Fruit fly (Drosophila melanogaster) whole organism, embryonic: ENCODE results near the gene chb.

Source experiments
- ATbp ChIP-seq: fragments of 200-800 bp; sonication (Bioruptor generic); optimal IDR thresholded peaks from 2 replicates; lab custom pipeline; 2017; ENCODE audit warnings: missing biosample characterization, mild to moderate bottlenecking, missing genetic modification characterization, missing genetic modification reagents
- B-H1 ChIP-seq: fragments of 200-800 bp; sonication (Bioruptor generic); IDR thresholded peaks from 3 replicates; pipeline ENCODE4 v1.3.6; 2022; ENCODE audit warnings: missing biosample characterization, missing genetic modification characterization
- BEAF-32 ChIP-seq: fragments of 200-800 bp; sonication (Bioruptor generic); optimal IDR thresholded peaks from 3 replicates; lab custom pipeline; 2017; ENCODE audit warnings: missing biosample characterization, missing genetic modification characterization, mild to moderate bottlenecking, moderate library complexity, missing genetic modification reagents
- CG11247 ChIP-seq: fragments of 200-800 bp; sonication (Bioruptor generic); IDR thresholded peaks from 2 replicates; pipeline ENCODE4 v1.3.6; 2022; ENCODE audit warnings: missing biosample characterization, missing genetic modification characterization
- CG12659 ChIP-seq: fragments of 200-800 bp; sonication (Bioruptor generic); optimal IDR thresholded peaks from 3 replicates; lab custom pipeline; 2017; ENCODE audit warnings: mild to moderate bottlenecking, missing biosample characterization, missing genetic modification reagents, missing genetic modification characterization
- CG13287 ChIP-seq: fragments of 200-800 bp; sonication (Bioruptor generic); IDR thresholded peaks from 2 replicates; pipeline ENCODE4 v1.3.6; 2022; ENCODE audit warnings: missing biosample characterization, missing genetic modification characterization; ENCODE audit not compliant: partially characterized antibody
- CG16813 ChIP-seq: fragments of 200-800 bp; sonication (Bioruptor generic); IDR thresholded peaks from 3 replicates; pipeline ENCODE4 v1.3.6; 2022; ENCODE audit warnings: missing biosample characterization, missing genetic modification characterization; ENCODE audit not compliant: partially characterized antibody
- CG16863 ChIP-seq: fragments of 200-800 bp; sonication (Bioruptor generic); optimal IDR thresholded peaks from 3 replicates; lab custom pipeline; 2016; ENCODE audit warnings: missing biosample characterization, missing genetic modification characterization
- CG17186 ChIP-seq: fragments of 200-800 bp; sonication (Bioruptor generic); optimal IDR thresholded peaks from 3 replicates; lab custom pipeline; 2017; ENCODE audit warnings: missing biosample characterization, missing genetic modification reagents, missing genetic modification characterization
- CG31441 ChIP-seq: fragments of 200-800 bp; sonication (Bioruptor generic); IDR thresholded peaks from 2 replicates; pipeline ENCODE4 v1.3.6; 2022; ENCODE audit warnings: missing biosample characterization, missing genetic modification characterization
- CG32532 ChIP-seq: fragments of 200-800 bp; sonication (Bioruptor generic); IDR thresholded peaks from 2 replicates; pipeline ENCODE4 v1.3.6; 2022; ENCODE audit warnings: missing biosample characterization, missing genetic modification characterization
- CG34224 ChIP-seq: fragments of 200-800 bp; sonication (Bioruptor generic); IDR thresholded peaks from 3 replicates; pipeline ENCODE4 v1.3.6; 2022; ENCODE audit warnings: missing biosample characterization, missing genetic modification characterization; ENCODE audit not compliant: partially characterized antibody
- CG34376 ChIP-seq: fragments of 200-800 bp; sonication (Bioruptor generic); optimal IDR thresholded peaks from 2 replicates; lab custom pipeline; 2018; ENCODE audit warnings: missing biosample characterization, mild to moderate bottlenecking, missing genetic modification characterization
- CG42726 ChIP-seq: fragments of 200-800 bp; sonication (Bioruptor generic); IDR thresholded peaks from 2 replicates; pipeline ENCODE4 v1.3.6; 2022; ENCODE audit warnings: missing biosample characterization, missing genetic modification characterization; ENCODE audit not compliant: partially characterized antibody
- CG4854 ChIP-seq: fragments of 200-800 bp; sonication (Bioruptor generic); optimal IDR thresholded peaks from 2 replicates; lab custom pipeline; 2016; ENCODE audit warnings: missing biosample characterization, missing genetic modification characterization, inconsistent platforms
- CG7372 ChIP-seq: fragments of 200-800 bp; sonication (Bioruptor generic); IDR thresholded peaks from 2 replicates; pipeline ENCODE4 v1.3.6; 2022; ENCODE audit warnings: missing biosample characterization, missing genetic modification characterization
- CG7928 ChIP-seq: fragments of 200-800 bp; sonication (Bioruptor generic); optimal IDR thresholded peaks from 2 replicates; lab custom pipeline; 2017; ENCODE audit warnings: missing biosample characterization, mild to moderate bottlenecking, missing genetic modification characterization
- CG8388 ChIP-seq: fragments of 200-800 bp; sonication (Bioruptor generic); optimal IDR thresholded peaks from 2 replicates; lab custom pipeline; 2019; ENCODE audit warnings: missing biosample characterization, mild to moderate bottlenecking, missing genetic modification characterization, moderate library complexity
- CTCF ChIP-seq: fragments of 200-800 bp; sonication (Bioruptor generic); optimal IDR thresholded peaks from 2 replicates; lab custom pipeline; 2017; ENCODE audit warnings: missing biosample characterization, mild to moderate bottlenecking, missing genetic modification characterization, moderate library complexity
- Chrac-16 ChIP-seq: fragments of 200-800 bp; sonication (Bioruptor generic); optimal IDR thresholded peaks from 3 replicates; lab custom pipeline; 2016; ENCODE audit warnings: missing biosample characterization, missing genetic modification characterization
- Dll ChIP-seq: fragments of 200-800 bp; sonication (Bioruptor generic); IDR thresholded peaks from 4 replicates; pipeline ENCODE4 v1.3.6; 2022; ENCODE audit warnings: missing biosample characterization, missing genetic modification characterization; ENCODE audit not compliant: partially characterized antibody
- Ets65A ChIP-seq: fragments of 200-800 bp; sonication (Bioruptor generic); peaks from one replicate; lab custom pipeline; 2016; ENCODE audit warnings: missing biosample characterization, missing genetic modification characterization
- Fer1 ChIP-seq: fragments of 200-800 bp; sonication (Bioruptor generic); optimal IDR thresholded peaks from 2 replicates; lab custom pipeline; 2017; ENCODE audit warnings: missing biosample characterization, mild to moderate bottlenecking, missing genetic modification characterization
- Fer2 ChIP-seq: fragments of 200-800 bp; sonication (Bioruptor generic); optimal IDR thresholded peaks from 2 replicates; lab custom pipeline; 2018; ENCODE audit warnings: missing biosample characterization, mild to moderate bottlenecking, missing genetic modification characterization, moderate library complexity
- Gsc ChIP-seq: fragments of 200-800 bp; sonication (Bioruptor generic); IDR thresholded peaks from 2 replicates; pipeline ENCODE4 v1.3.6; 2022; ENCODE audit warnings: missing biosample characterization, missing genetic modification characterization
- MTF-1 ChIP-seq: fragments of 200-800 bp; sonication (Bioruptor generic); optimal IDR thresholded peaks from 2 replicates; lab custom pipeline; 2018; ENCODE audit warnings: missing biosample characterization, mild to moderate bottlenecking, missing genetic modification characterization, borderline replicate concordance
- Neu2 ChIP-seq: fragments of 200-800 bp; sonication (Bioruptor generic); optimal IDR thresholded peaks from 3 replicates; lab custom pipeline; 2016; ENCODE audit warnings: missing biosample characterization, missing genetic modification characterization, borderline replicate concordance
- NfI ChIP-seq: fragments of 200-800 bp; sonication (Bioruptor generic); optimal IDR thresholded peaks from 3 replicates; lab custom pipeline; 2018; ENCODE audit warnings: missing biosample characterization, mild to moderate bottlenecking, missing genetic modification characterization, moderate library complexity
- Pdp1 ChIP-seq, 2 experiments: fragments of 200-800 bp; sonication (Bioruptor generic); optimal IDR thresholded peaks; 3 replicates each; lab custom pipeline; 2016; ENCODE audit warnings: missing biosample characterization in 2 of 2, missing genetic modification characterization in 2 of 2, mild to moderate bottlenecking in 1 of 2, moderate library complexity in 1 of 2
- Ravus ChIP-seq: fragments of 200-800 bp; sonication (Bioruptor generic); IDR thresholded peaks from 2 replicates; pipeline ENCODE4 v1.3.6; 2022; ENCODE audit warnings: missing biosample characterization, missing genetic modification characterization
- Trl ChIP-seq, 3 experiments: fragments of >200 bp in 2 of 3; fragments of 200-800 bp in 1 of 3; sonication (Bioruptor generic) in 1 of 3; optimal IDR thresholded peaks; 2 replicates in 1 of 3; 3 replicates in 2 of 3; lab custom pipeline; 2016 to 2017; ENCODE audit warnings: missing biosample characterization in 1 of 3, missing genetic modification characterization in 1 of 3
- ara ChIP-seq: fragments of 200-800 bp; sonication (Bioruptor generic); IDR thresholded peaks from 2 replicates; pipeline ENCODE4 v1.3.6; 2022; ENCODE audit warnings: missing biosample characterization, missing genetic modification characterization
- bigmax ChIP-seq: fragments of 200-800 bp; sonication (Bioruptor generic); optimal IDR thresholded peaks from 2 replicates; lab custom pipeline; 2018; ENCODE audit warnings: missing biosample characterization, mild to moderate bottlenecking, missing genetic modification characterization
- chinmo ChIP-seq: fragments of 200-800 bp; sonication (Bioruptor generic); IDR thresholded peaks from 4 replicates; pipeline ENCODE4 v1.3.6; 2022; ENCODE audit warnings: missing biosample characterization, missing genetic modification characterization; ENCODE audit not compliant: partially characterized antibody
- chm ChIP-seq: fragments of 200-800 bp; sonication (Bioruptor generic); IDR thresholded peaks from 2 replicates; pipeline ENCODE4 v1.3.6; 2022; ENCODE audit warnings: missing biosample characterization, missing genetic modification characterization
- ci ChIP-seq: fragments of 200-800 bp; sonication (Bioruptor generic); IDR thresholded peaks from 3 replicates; pipeline ENCODE4 v1.3.6; 2022; ENCODE audit warnings: missing biosample characterization, missing genetic modification characterization
- exex ChIP-seq: fragments of 200-800 bp; sonication (Bioruptor generic); optimal IDR thresholded peaks from 4 replicates; lab custom pipeline; 2018; ENCODE audit warnings: missing biosample characterization, mild to moderate bottlenecking, missing genetic modification characterization, moderate library complexity
- ftz-f1 ChIP-seq: fragments of 200-800 bp; sonication (Bioruptor generic); optimal IDR thresholded peaks from 2 replicates; lab custom pipeline; 2016; ENCODE audit warnings: missing biosample characterization, missing genetic modification characterization
- grau ChIP-seq: fragments of 200-800 bp; optimal IDR thresholded peaks from 3 replicates; lab custom pipeline; 2019; ENCODE audit warnings: missing biosample characterization, mild to moderate bottlenecking, missing genetic modification characterization, moderate library complexity
- h ChIP-seq: fragments of >200 bp; optimal IDR thresholded peaks from 2 replicates; lab custom pipeline; 2017
- hbn ChIP-seq: fragments of 200-800 bp; sonication (Bioruptor generic); IDR thresholded peaks from 2 replicates; pipeline ENCODE4 v1.3.6; 2022; ENCODE audit warnings: missing biosample characterization, missing genetic modification characterization; ENCODE audit not compliant: partially characterized antibody
- lola ChIP-seq, 3 experiments: fragments of >200 bp in 2 of 3; fragments of 200-800 bp in 1 of 3; sonication (Bioruptor generic) in 1 of 3; optimal IDR thresholded peaks; 2 replicates each; lab custom pipeline; 2017 to 2019; ENCODE audit warnings: missing biosample characterization in 3 of 3, missing genetic modification characterization in 3 of 3, mild to moderate bottlenecking in 1 of 3, moderate library complexity in 1 of 3
- maf-S ChIP-seq: fragments of 200-800 bp; sonication (Bioruptor generic); optimal IDR thresholded peaks from 2 replicates; lab custom pipeline; 2016; ENCODE audit warnings: missing biosample characterization, missing genetic modification characterization
- mirr ChIP-seq: fragments of 200-800 bp; sonication (Bioruptor generic); optimal IDR thresholded peaks from 3 replicates; lab custom pipeline; 2018; ENCODE audit warnings: missing biosample characterization, mild to moderate bottlenecking, missing genetic modification characterization
- pros ChIP-seq: fragments of 200-800 bp; sonication (Bioruptor generic); optimal IDR thresholded peaks from 3 replicates; lab custom pipeline; 2019; ENCODE audit warnings: missing biosample characterization, mild to moderate bottlenecking, missing genetic modification characterization, moderate library complexity
- tup ChIP-seq: fragments of 200-800 bp; sonication (Bioruptor generic); optimal IDR thresholded peaks from 2 replicates; lab custom pipeline; 2016; ENCODE audit warnings: missing biosample characterization, mild to moderate bottlenecking, missing genetic modification characterization, moderate library complexity

The chb gene

DNA sequence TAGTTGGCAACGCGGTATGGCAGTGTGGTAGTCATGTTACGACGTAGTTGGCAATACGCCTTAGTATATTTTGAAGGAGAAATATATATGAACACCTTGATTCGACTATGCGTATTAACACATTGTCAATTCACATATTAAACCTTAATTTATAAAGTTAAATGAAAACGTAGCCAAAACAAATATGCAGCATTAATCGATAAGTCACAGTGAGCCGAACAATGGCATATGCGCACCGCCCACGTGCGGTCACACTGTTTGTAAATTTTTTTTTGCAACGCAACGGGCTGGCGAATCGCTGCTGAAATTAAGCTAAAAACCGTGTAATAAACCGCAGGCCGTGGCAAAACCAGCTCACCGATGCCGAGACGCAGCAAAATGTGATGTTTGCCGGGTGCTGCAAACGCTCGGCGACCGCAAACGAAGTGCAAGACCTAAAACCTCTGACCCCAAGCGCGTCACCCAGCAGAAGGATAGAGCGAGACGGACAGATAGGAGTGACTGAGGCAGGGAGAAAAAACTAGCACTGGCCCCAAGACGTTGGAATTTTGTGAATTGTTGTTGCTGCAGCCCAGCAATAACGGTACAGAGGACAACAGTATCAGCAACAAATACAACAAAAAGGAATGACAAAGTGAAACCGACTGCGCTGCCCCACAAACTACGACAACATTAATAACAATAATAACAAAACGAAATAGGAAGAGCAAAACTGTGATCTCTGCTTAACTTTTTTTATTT, 3.0 kb downstream of the chb start (continued):
- TF ChIP-seq CG7928 (GFP tag; lab: Kevin White, UChicago) = peak; percentile 10
- no peak for TF ChIP-seq MTF-1
- TF ChIP-seq Ets65A (GFP tag; lab: Kevin White, UChicago) = peak; percentile 13
- no peak for TF ChIP-seq CG11247 (GFP tag; lab: Robert Waterston, UW)
- TF ChIP-seq CG4854 = peak; percentile 97
- TF ChIP-seq CG32532 (GFP tag; lab: Robert Waterston, UW) = peak; percentile 43; the same call in 1 of the 2 replicates
- TF ChIP-seq CG16813 (GFP tag; lab: Robert Waterston, UW) = 0 out of 3 replicates have a peak, but pooled peaks have one; percentile 44
- TF ChIP-seq ci (GFP tag; lab: Robert Waterston, UW) = 0 out of 3 replicates have a peak, but pooled peaks have one; percentile 50
- TF ChIP-seq Dll (GFP tag; lab: Robert Waterston, UW) = peak; percentile 61; the same call in 2 of the 4 replicates
- peak; percentile 13; the same call in 1 of the 2 replicates for TF ChIP-seq CG31441 (GFP tag; lab: Robert Waterston, UW)
- peak; percentile 76 for TF ChIP-seq CG12659 (GFP tag; lab: Kevin White, UChicago)
- TF ChIP-seq Neu2 = no peak

dm6 chr3L:21176276-21176934, 3.8 kb downstream of the chb start:
- TF ChIP-seq h (lab: Kevin White, UChicago) (no peak), bigmax (GFP tag; lab: Kevin White, UChicago) (peak; percentile 82), CG34224 (0 out of 3 replicates have a peak, but pooled peaks have one; percentile 46), Trl (optimal IDR thresholded peaks at IDR 0.05; lab: Kevin White, UChicago) (peak in 1 of 2 experiments; percentile 52), Trl (GFP tag; optimal IDR thresholded peaks at IDR 0.05; lab: Kevin White, UChicago) (no peak), chm (peak; percentile 52; the same call in 1 of the 2 replicates), Fer1 (no peak), B-H1 (GFP tag; lab: Robert Waterston, UW) (no peak), hbn (GFP tag; lab: Robert Waterston, UW) (0 out of 2 replicates have a peak, but pooled peaks have one; percentile 15), NfI (GFP tag; lab: Kevin White, UChicago) (no peak), chinmo (GFP tag; lab: Robert Waterston, UW) (0 out of 4 replicates have a peak, but pooled peaks have one; percentile 48), maf-S (no peak), Gsc (no peak), pros (GFP tag; lab: Kevin White, UChicago) (no peak), exex (tag; lab: Kevin White, UChicago) (peak; percentile 49), Ravus (no peak), CG13287 (GFP tag; lab: Robert Waterston, UW) (no peak), ATbp (GFP tag; lab: Kevin White, UChicago) (no peak), CTCF (GFP tag; lab: Kevin White, UChicago) (no peak), grau (tag; lab: Kevin White, UChicago) (no peak), mirr (GFP tag; lab: Kevin White, UChicago) (peak; percentile 21), lola (GFP tag; optimal IDR thresholded peaks at IDR 0.05; lab: Kevin White, UChicago) (no peak), CG34376 (GFP tag; lab: Kevin White, UChicago) (peak; percentile 21), CG16863 (GFP tag; lab: Kevin White, UChicago) (no peak), ftz-f1 (GFP tag; lab: Kevin White, UChicago) (peak; percentile 24), ara (GFP tag; lab: Robert Waterston, UW) (no peak), Pdp1 (GFP tag; optimal IDR thresholded peaks at IDR 0.05; lab: Kevin White, UChicago) (no peak), CG7372 (GFP tag; lab: Robert Waterston, UW) (no peak), CG8388 (GFP tag; lab: Kevin White, UChicago) (no peak), BEAF-32 (no peak), Chrac-16 (GFP tag; lab: Kevin White, UChicago) (no peak), Fer2 (tag; lab: Kevin White, UChicago) (no peak), tup (GFP tag; lab: Kevin White, UChicago) (no peak), CG17186 (GFP tag; lab: Kevin White, UChicago) (no peak), CG42726 (GFP tag; lab: Robert Waterston, UW) (no peak)
